Fruit fly (Drosophila melanogaster) S2 (cell line): ENCODE measurements around the gene CG5662.

Experiments used
- CG8478 ChIP-seq: fragments of >200 bp; optimal IDR thresholded peaks from 2 replicates; lab custom pipeline; 2018
- CTCF ChIP-seq, 2 experiments: fragments of >200 bp; optimal IDR thresholded peaks; 2 replicates each; lab custom pipeline; 2018

Gene CG5662

dm6 chrX:15259295-15259694, 49.1 kb downstream of the CG5662 start:
- TF ChIP-seq CG8478 (lab: Kevin White, UChicago) (no peak), CTCF (optimal IDR thresholded peaks at IDR 0.05; lab: Kevin White, UChicago) (no peak)
